Worm (Caenorhabditis elegans) whole organism, young adult: Measurements from ENCODE around the gene klp-6.

Source experiments
- B0035.1 ChIP-seq: sonication (generic microtip); optimal IDR thresholded peaks from 2 replicates; lab custom pipeline; 2016; ENCODE audit warnings: missing genetic modification characterization, mild to moderate bottlenecking, missing compliant biosample characterization, missing genotype, missing genetic modification reagents
- F22D6.2 ChIP-seq: sonication (generic microtip); optimal IDR thresholded peaks from 2 replicates; lab custom pipeline; 2016; ENCODE audit warnings: mild to moderate bottlenecking, missing genetic modification characterization, missing compliant biosample characterization
- F57C9.4 ChIP-seq: sonication (generic microtip); optimal IDR thresholded peaks from 2 replicates; lab custom pipeline; 2017; ENCODE audit warnings: mild to moderate bottlenecking, missing genetic modification characterization, missing compliant biosample characterization
- Y53F4B.3 ChIP-seq: fragments of 200-800 bp; sonication (Bioruptor generic); IDR thresholded peaks from 2 replicates; pipeline ENCODE4 v1.3.6; 2022; ENCODE audit warnings: missing genetic modification reagents, missing genetic modification characterization, missing compliant biosample characterization
- bed-1 ChIP-seq: fragments of 200-800 bp; sonication (Bioruptor generic); IDR thresholded peaks from 2 replicates; pipeline ENCODE4 v1.3.6; 2022; ENCODE audit warnings: missing genetic modification reagents, missing genetic modification characterization, missing compliant biosample characterization
- egl-44 ChIP-seq: fragments of 200-800 bp; sonication (Bioruptor generic); IDR thresholded peaks from 2 replicates; pipeline ENCODE4 v1.3.6; 2022; ENCODE audit warnings: missing genetic modification reagents, missing genetic modification characterization, missing compliant biosample characterization
- hlh-12 ChIP-seq: sonication (generic microtip); optimal IDR thresholded peaks from 2 replicates; lab custom pipeline; 2016; ENCODE audit warnings: missing genetic modification characterization, missing compliant biosample characterization
- let-607 ChIP-seq, 2 experiments: fragments of 200-800 bp in 1 of 2; sonication (Bioruptor generic) in 1 of 2; sonication (generic microtip) in 1 of 2; optimal IDR thresholded peaks; 2 replicates each; lab custom pipeline; 2016 to 2018; ENCODE audit warnings: mild to moderate bottlenecking in 2 of 2, missing compliant biosample characterization in 2 of 2, missing genetic modification characterization in 2 of 2, moderate library complexity in 2 of 2, missing genotype in 1 of 2
- lin-35 ChIP-seq, 3 experiments: fragments of 150-350 bp in 2 of 3; sonication (generic microtip) in 1 of 3; optimal IDR thresholded peaks; 2 replicates each; lab custom pipeline; 2014 to 2018; ENCODE audit warnings: missing biosample characterization in 3 of 3, missing genetic modification characterization in 3 of 3, missing genetic modification reagents in 3 of 3
- nfya-2 ChIP-seq: fragments of 200-800 bp; sonication (Bioruptor generic); IDR thresholded peaks from 2 replicates; pipeline ENCODE4 v1.3.6; 2022; ENCODE audit warnings: missing genetic modification reagents, missing genetic modification characterization, missing compliant biosample characterization
- pha-4 ChIP-seq: fragments of 150-350 bp; sonication (generic microtip); optimal IDR thresholded peaks from 2 replicates; lab custom pipeline; 2014; ENCODE audit warnings: missing biosample characterization, missing genetic modification reagents, missing genetic modification characterization
- rpc-1 ChIP-seq, 2 experiments: fragments of 150-350 bp in 1 of 2; sonication (generic microtip) in 1 of 2; optimal IDR thresholded peaks; 2 replicates each; lab custom pipeline; 2014 to 2018; ENCODE audit warnings: missing biosample characterization in 1 of 2, missing genetic modification characterization in 1 of 2, missing genetic modification reagents in 1 of 2, missing genotype in 1 of 2
- snpc-1.3 ChIP-seq: sonication (generic microtip); optimal IDR thresholded peaks from 2 replicates; lab custom pipeline; 2017; ENCODE audit warnings: missing genetic modification characterization, mild to moderate bottlenecking, missing compliant biosample characterization, antibody characterized with exemption, moderate library complexity, missing genotype, missing genetic modification reagents; ENCODE audit not compliant: insufficient read depth
- unc-62 ChIP-seq: fragments of 150-350 bp; optimal IDR thresholded peaks from 2 replicates; lab custom pipeline; 2014; ENCODE audit warnings: missing biosample characterization, missing genetic modification reagents, missing genetic modification characterization

DNA sequence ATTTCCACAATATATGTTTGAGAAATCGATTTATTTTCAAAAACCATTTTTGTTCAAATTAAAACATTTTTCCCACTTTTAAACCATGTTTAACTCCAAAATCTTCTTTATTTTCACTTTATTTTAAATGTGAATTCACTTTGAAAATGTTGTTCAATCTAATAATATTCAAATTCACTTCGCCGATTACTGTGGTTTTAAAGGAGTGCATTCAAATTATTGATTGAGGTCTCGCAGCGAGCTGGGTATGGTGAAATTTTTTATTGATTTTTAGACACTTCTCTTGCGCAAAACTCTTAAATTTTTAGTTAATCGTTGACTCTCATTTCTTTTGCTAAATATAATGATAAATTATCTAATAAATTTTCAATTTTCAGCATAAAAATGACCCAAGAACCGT is 17.0 kb downstream of the klp-6 start, which contains the start of gene C45G9.5:
- TF ChIP-seq B0035.1 (tag; lab: Kevin White, UChicago) (no peak), nfya-2 (no peak), snpc-1.3 (tag; lab: Kevin White, UChicago) (no peak), Y53F4B.3 (GFP tag; lab: Robert Waterston, UW) (no peak), unc-62 (no peak), rpc-1 (optimal IDR thresholded peaks at IDR 0.05; lab: Kevin White, UChicago) (no peak), rpc-1 (tag; optimal IDR thresholded peaks at IDR 0.05; lab: Kevin White, UChicago) (no peak), lin-35 (GFP tag; optimal IDR thresholded peaks at IDR 0.05; lab: Kevin White, UChicago) (no peak), F22D6.2 (no peak), pha-4 (tag; lab: Kevin White, UChicago) (no peak), let-607 (tag; optimal IDR thresholded peaks at IDR 0.05; lab: Kevin White, UChicago) (no peak), hlh-12 (tag; lab: Kevin White, UChicago) (no peak), egl-44 (GFP tag; lab: Robert Waterston, UW) (no peak), F57C9.4 (tag; lab: Kevin White, UChicago) (no peak), bed-1 (GFP tag; lab: Robert Waterston, UW) (no peak)
